Worm (Caenorhabditis elegans): ENCODE data around the gene pho-1.

Gene pho-1

DNA sequence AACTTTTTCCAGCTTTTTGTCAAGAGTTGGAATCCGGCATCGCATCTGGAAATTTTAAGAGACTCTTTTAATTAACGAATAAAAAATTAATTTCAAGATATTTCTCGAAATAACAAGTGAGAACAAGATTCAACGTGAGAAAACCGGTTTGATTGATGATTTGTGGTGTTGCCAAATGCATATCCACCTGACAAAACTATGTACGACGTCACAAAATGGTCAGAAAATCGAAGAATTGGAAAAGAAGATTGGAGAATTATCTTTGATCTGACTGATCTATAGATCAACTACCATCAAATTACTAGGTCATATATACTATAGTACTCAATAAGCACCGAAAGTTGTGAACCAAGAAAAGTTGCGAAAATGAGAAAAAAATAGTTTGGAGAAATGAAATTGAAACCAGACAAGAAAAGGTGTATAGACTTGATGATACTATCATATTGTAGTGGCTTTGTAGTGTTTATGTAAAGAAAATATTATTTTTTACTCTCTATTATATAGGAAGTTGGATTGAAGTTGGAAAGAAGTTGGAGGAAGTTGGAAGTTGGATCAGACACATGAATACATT, 11.2 kb upstream of the pho-1 start, which contains the start of gene ptr-6:
Gene ptr-6 (minus strand): TSS at position 47 of the 571 bp plus-strand sequence.
- TF ChIP-seq ceh-39 (tag; optimal IDR thresholded peaks at IDR 0.05), result no peak

ce11 chrII:5241560-5241959, 5.9 kb upstream of the pho-1 start, which contains the start of gene T16D1.1:
Gene T16D1.1, minus strand, starts transcription at chrII:5241660.
- no peak for TF ChIP-seq tbx-8 (GFP tag; optimal IDR thresholded peaks at IDR 0.05)
- TF ChIP-seq snpc-4 (tag; optimal IDR thresholded peaks at IDR 0.05), result no peak
- no peak for TF ChIP-seq ham-2 (GFP tag; optimal IDR thresholded peaks at IDR 0.05)
- TF ChIP-seq hlh-1 (tag; optimal IDR thresholded peaks at IDR 0.05), result no peak
- no peak for TF ChIP-seq lin-32 (GFP tag; optimal IDR thresholded peaks at IDR 0.05)
- TF ChIP-seq nhr-76 (tag; optimal IDR thresholded peaks at IDR 0.05), result no peak
- no peak for TF ChIP-seq flh-1 (GFP tag; optimal IDR thresholded peaks at IDR 0.05)
- TF ChIP-seq nhr-28 (tag; optimal IDR thresholded peaks at IDR 0.05), result no peak
- TF ChIP-seq zip-8 (tag; optimal IDR thresholded peaks at IDR 0.05), result no peak

ce11 chrII:5238366-5238765, 2.7 kb upstream of the pho-1 start, which contains the start of gene pho-4:
Gene pho-4, minus strand, starts transcription at chrII:5238466.
- TF ChIP-seq nhr-12 (tag; optimal IDR thresholded peaks at IDR 0.05) (no peak), elt-3 (tag; optimal IDR thresholded peaks at IDR 0.05) (no peak), nhr-2 (tag; optimal IDR thresholded peaks at IDR 0.05) (no peak), blmp-1 (tag; optimal IDR thresholded peaks at IDR 0.05) (no peak), lin-13 (tag; optimal IDR thresholded peaks at IDR 0.05) (no peak), nhr-76 (tag; optimal IDR thresholded peaks at IDR 0.05) (no peak), nhr-28 (tag; optimal IDR thresholded peaks at IDR 0.05) (no peak)

DNA sequence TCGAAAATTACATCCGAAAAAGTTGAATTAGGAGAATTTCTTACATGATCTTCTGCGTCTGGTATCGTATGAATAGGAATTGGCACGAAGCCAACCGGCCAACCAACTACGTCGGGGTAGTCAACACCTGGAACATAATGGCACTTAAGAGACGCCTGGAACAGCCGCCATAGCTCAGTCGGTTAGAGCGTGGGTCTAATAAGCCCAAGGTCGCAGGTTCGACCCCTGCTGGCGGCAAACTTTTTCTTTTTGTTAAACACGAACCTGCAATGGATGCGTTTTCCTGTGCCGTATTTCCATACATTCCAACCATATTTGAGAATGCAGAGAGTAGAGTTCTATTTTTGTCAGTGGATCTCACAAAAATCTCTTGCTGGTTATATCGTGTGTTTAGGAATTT, 2.1 kb upstream of the pho-1 start:
- TF ChIP-seq sptf-1 (tag; optimal IDR thresholded peaks at IDR 0.05), result no peak
- TF ChIP-seq sem-2 (GFP tag; optimal IDR thresholded peaks at IDR 0.05), result peak; percentile 2
- no peak for TF ChIP-seq hlh-1 (tag; optimal IDR thresholded peaks at IDR 0.05)

- TF ChIP-seq mep-1 (tag; optimal IDR thresholded peaks at IDR 0.05), result no peak
Observed at ce11 chrII:5234728-5235127, 918 bp downstream of the pho-1 start.

DNA sequence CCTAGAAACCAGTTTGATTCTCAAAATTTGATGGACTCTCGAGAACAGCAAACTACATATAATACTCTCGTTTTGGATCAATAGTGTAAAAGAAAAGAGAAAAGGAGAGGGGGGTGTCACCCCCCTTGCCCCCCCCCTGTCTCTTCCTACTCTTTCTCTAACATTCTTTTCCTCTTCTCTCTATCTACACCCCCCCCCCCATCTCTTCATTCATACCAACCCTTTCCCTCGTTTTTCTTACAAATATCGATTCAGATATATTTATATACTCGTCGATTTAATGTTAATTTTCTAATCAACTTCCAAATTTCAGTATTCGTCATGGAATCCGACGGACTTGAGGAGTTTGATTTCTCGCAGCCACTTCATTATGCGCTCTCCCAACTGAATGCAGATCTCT, 4.5 kb downstream of the pho-1 start, which contains the start of gene EGAP2.1:
Gene EGAP2.1 (plus strand): TSS at position 301 of the 400 bp plus-strand sequence.
- peak; percentile 30 for TF ChIP-seq M03D4.4 (tag; optimal IDR thresholded peaks at IDR 0.05)
- TF ChIP-seq zip-8 (tag; optimal IDR thresholded peaks at IDR 0.05), result no peak
- TF ChIP-seq lsy-2 (tag; optimal IDR thresholded peaks at IDR 0.05), result no peak
- TF ChIP-seq snpc-4 (tag; optimal IDR thresholded peaks at IDR 0.05), result no peak
- no peak for TF ChIP-seq ztf-11 (tag; optimal IDR thresholded peaks at IDR 0.05)
- TF ChIP-seq unc-39 (tag; optimal IDR thresholded peaks at IDR 0.05), result no peak
- no peak for TF ChIP-seq ham-2 (GFP tag; optimal IDR thresholded peaks at IDR 0.05)
- no peak for TF ChIP-seq cnd-1 (tag; optimal IDR thresholded peaks at IDR 0.05)

DNA sequence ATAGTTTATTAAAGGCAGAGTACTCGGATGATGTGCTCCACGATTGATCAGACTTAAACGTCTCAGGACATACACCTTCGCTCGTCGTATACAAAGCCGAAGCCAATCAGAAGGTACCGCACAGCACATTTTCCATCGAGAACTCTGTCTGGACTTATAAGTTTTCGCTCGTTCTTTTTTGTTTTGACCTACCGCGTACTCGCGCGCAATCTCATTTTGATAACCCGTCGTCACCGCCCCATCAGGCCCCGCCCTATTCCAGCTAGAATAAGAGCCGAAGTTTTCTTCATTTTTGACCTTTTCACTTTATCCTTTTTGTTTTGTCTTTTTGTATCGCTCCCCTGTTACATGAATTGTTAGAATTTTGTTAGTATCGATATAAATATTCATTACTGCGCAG, 6.0 kb downstream of the pho-1 start, which contains the start of gene EGAP2.2:
Gene EGAP2.2 (plus strand): TSS at position 301 of the 400 bp plus-strand sequence.
- TF ChIP-seq ceh-39 (tag; optimal IDR thresholded peaks at IDR 0.05) (no peak), nhr-2 (tag; optimal IDR thresholded peaks at IDR 0.05) (no peak), drap-1 (GFP tag; optimal IDR thresholded peaks at IDR 0.05) (no peak), hlh-1 (tag; optimal IDR thresholded peaks at IDR 0.05) (no peak), tbx-8 (GFP tag; optimal IDR thresholded peaks at IDR 0.05) (no peak), unc-120 (tag; optimal IDR thresholded peaks at IDR 0.05; ENCODE audit: poor library complexity, severe bottlenecking) (no peak), lin-32 (GFP tag; optimal IDR thresholded peaks at IDR 0.05) (no peak), ceh-43 (GFP tag; optimal IDR thresholded peaks at IDR 0.05) (no peak), lin-13 (tag; optimal IDR thresholded peaks at IDR 0.05) (no peak), mab-5 (tag; optimal IDR thresholded peaks at IDR 0.05) (no peak), cnd-1 (tag; optimal IDR thresholded peaks at IDR 0.05) (no peak), mep-1 (tag; optimal IDR thresholded peaks at IDR 0.05) (no peak), unc-39 (tag; optimal IDR thresholded peaks at IDR 0.05) (no peak), lsy-2 (tag; optimal IDR thresholded peaks at IDR 0.05) (no peak), ces-1 (GFP tag; optimal IDR thresholded peaks at IDR 0.05) (no peak), nhr-12 (tag; optimal IDR thresholded peaks at IDR 0.05) (no peak)

Data from whole organism, mixed stage, embryonic.